Worm (Caenorhabditis elegans) whole organism, L4 larva: ENCODE data around the gene ops-1.

Experiments
- F37D6.2 ChIP-seq: sonication (generic microtip); optimal IDR thresholded peaks from 2 replicates; lab custom pipeline; 2016; ENCODE audit warnings: mild to moderate bottlenecking, missing genetic modification characterization, missing compliant biosample characterization
- F44E2.7 ChIP-seq: fragments of 200-800 bp; sonication (Bioruptor generic); IDR thresholded peaks from 2 replicates; pipeline ENCODE4 v2.1.2; 2022; ENCODE audit warnings: missing genetic modification characterization, missing compliant biosample characterization
- F49E8.2 ChIP-seq: sonication (generic microtip); optimal IDR thresholded peaks from 2 replicates; lab custom pipeline; 2016; ENCODE audit warnings: missing compliant biosample characterization, mild to moderate bottlenecking, missing genetic modification characterization, borderline replicate concordance
- T20F7.1 ChIP-seq: fragments of 200-800 bp; sonication (Bioruptor generic); optimal IDR thresholded peaks from 2 replicates; lab custom pipeline; 2018; ENCODE audit warnings: mild to moderate bottlenecking, missing genetic modification characterization, missing compliant biosample characterization
- Y105C5A.15 ChIP-seq: fragments of 200-800 bp; sonication (Bioruptor generic); IDR thresholded peaks from 2 replicates; pipeline ENCODE4 v1.3.6; 2022; ENCODE audit warnings: missing genetic modification characterization, missing compliant biosample characterization
- Y48G9A.11 ChIP-seq: fragments of 200-800 bp; sonication (Bioruptor generic); IDR thresholded peaks from 2 replicates; pipeline ENCODE4 v1.3.6; 2022; ENCODE audit warnings: missing genetic modification reagents, missing genetic modification characterization, missing compliant biosample characterization
- aha-1 ChIP-seq: fragments of 150-350 bp; peaks from one replicate; lab custom pipeline; 2014; ENCODE audit warnings: missing biosample characterization, missing genetic modification characterization
- ama-1 ChIP-seq: fragments of 150-350 bp; optimal IDR thresholded peaks from 2 replicates; lab custom pipeline; 2014; ENCODE audit warnings: inconsistent platforms, mixed read lengths
- arid-1 ChIP-seq: fragments of 200-800 bp; sonication (Bioruptor generic); conservative IDR thresholded peaks from 2 replicates; pipeline ENCODE4 v1.3.6; 2022; ENCODE audit warnings: missing genetic modification reagents, missing genetic modification characterization, missing compliant biosample characterization
- ceh-20 ChIP-seq: fragments of 200-800 bp; sonication (Bioruptor generic); IDR thresholded peaks from 2 replicates; pipeline ENCODE4 v1.3.6; 2022; ENCODE audit warnings: missing genetic modification reagents, missing genetic modification characterization, missing compliant biosample characterization
- ces-1 ChIP-seq: fragments of 150-350 bp; sonication (generic microtip); optimal IDR thresholded peaks from 4 replicates; lab custom pipeline; 2014; ENCODE audit warnings: missing biosample characterization, missing genetic modification reagents, missing genetic modification characterization
- daf-16 ChIP-seq, 3 experiments: sonication (generic microtip); optimal IDR thresholded peaks; 2 replicates each; lab custom pipeline; 2016 to 2017; ENCODE audit warnings: missing genetic modification characterization in 3 of 3, missing genetic modification reagents in 3 of 3, mild to moderate bottlenecking in 2 of 3, missing compliant biosample characterization in 2 of 3, missing biosample characterization in 1 of 3, moderate library complexity in 1 of 3
- dmd-6 ChIP-seq: fragments of 200-800 bp; sonication (Bioruptor generic); IDR thresholded peaks from 2 replicates; pipeline ENCODE4 v1.3.6; 2022; ENCODE audit warnings: missing genetic modification reagents, missing genetic modification characterization, missing compliant biosample characterization
- dmd-8 ChIP-seq: fragments of 200-800 bp; sonication (Bioruptor generic); IDR thresholded peaks from 2 replicates; pipeline ENCODE4 v1.3.6; 2022; ENCODE audit warnings: missing genetic modification characterization, missing compliant biosample characterization
- dve-1 ChIP-seq: sonication (generic microtip); optimal IDR thresholded peaks from 2 replicates; lab custom pipeline; 2017; ENCODE audit warnings: antibody characterized with exemption, mild to moderate bottlenecking, missing genetic modification characterization, missing compliant biosample characterization; ENCODE audit not compliant: insufficient read depth
- hlh-11 ChIP-seq: fragments of 200-800 bp; sonication (Bioruptor generic); optimal IDR thresholded peaks from 2 replicates; lab custom pipeline; 2018; ENCODE audit warnings: mild to moderate bottlenecking, missing genetic modification characterization, missing compliant biosample characterization
- hmg-1.1 ChIP-seq: fragments of 200-800 bp; sonication (Bioruptor generic); IDR thresholded peaks from 2 replicates; pipeline ENCODE4 v1.3.6; 2022; ENCODE audit warnings: missing genetic modification reagents, missing genetic modification characterization, missing compliant biosample characterization
- lin-13 ChIP-seq: fragments of 150-350 bp; optimal IDR thresholded peaks from 2 replicates; lab custom pipeline; 2014; ENCODE audit warnings: missing biosample characterization, missing genetic modification reagents, missing genetic modification characterization
- mdt-29 ChIP-seq: fragments of 200-800 bp; sonication (Bioruptor generic); IDR thresholded peaks from 2 replicates; pipeline ENCODE4 v1.3.6; 2022; ENCODE audit warnings: missing genetic modification reagents, missing genetic modification characterization, missing compliant biosample characterization
- mes-2 ChIP-seq: sonication (generic microtip); optimal IDR thresholded peaks from 2 replicates; lab custom pipeline; 2016; ENCODE audit warnings: missing genotype, mild to moderate bottlenecking, missing genetic modification characterization, missing compliant biosample characterization; ENCODE audit not compliant: poor library complexity, severe bottlenecking
- mxl-3 ChIP-seq: fragments of 200-800 bp; sonication (Bioruptor generic); optimal IDR thresholded peaks from 2 replicates; lab custom pipeline; 2018; ENCODE audit warnings: mild to moderate bottlenecking, missing genetic modification characterization, missing compliant biosample characterization
- nhr-237 ChIP-seq: sonication (generic microtip); optimal IDR thresholded peaks from 2 replicates; lab custom pipeline; 2017; ENCODE audit warnings: missing biosample characterization, missing genetic modification characterization
- nhr-28 ChIP-seq: fragments of 150-350 bp; optimal IDR thresholded peaks from 2 replicates; lab custom pipeline; 2014; ENCODE audit warnings: missing biosample characterization, missing genetic modification characterization
- nhr-77 ChIP-seq: fragments of 150-350 bp; optimal IDR thresholded peaks from 2 replicates; lab custom pipeline; 2014; ENCODE audit warnings: missing biosample characterization, missing genetic modification characterization
- php-3 ChIP-seq: fragments of 200-800 bp; sonication (Bioruptor generic); IDR thresholded peaks from 2 replicates; pipeline ENCODE4 v1.3.6; 2022; ENCODE audit warnings: missing genetic modification reagents, missing genetic modification characterization, missing compliant biosample characterization
- pqm-1 ChIP-seq: sonication (generic microtip); optimal IDR thresholded peaks from 2 replicates; lab custom pipeline; 2017; ENCODE audit warnings: missing biosample characterization, missing genetic modification characterization
- rbr-2 ChIP-seq: sonication (generic microtip); optimal IDR thresholded peaks from 2 replicates; lab custom pipeline; 2016; ENCODE audit warnings: missing genotype, missing genetic modification characterization, missing compliant biosample characterization
- sdz-12 ChIP-seq: fragments of 200-800 bp; sonication (Bioruptor generic); optimal IDR thresholded peaks from 2 replicates; lab custom pipeline; 2018; ENCODE audit warnings: mild to moderate bottlenecking, missing genetic modification characterization, missing compliant biosample characterization
- snpc-1.2 ChIP-seq: fragments of 200-800 bp; sonication (Bioruptor generic); IDR thresholded peaks from 2 replicates; pipeline ENCODE4 v1.3.6; 2022; ENCODE audit warnings: missing genetic modification reagents, missing genetic modification characterization, missing compliant biosample characterization
- unc-130 ChIP-seq: sonication (generic microtip); optimal IDR thresholded peaks from 2 replicates; lab custom pipeline; 2016; ENCODE audit warnings: missing genetic modification reagents, missing genetic modification characterization, missing compliant biosample characterization
- unc-39 ChIP-seq: sonication (generic microtip); optimal IDR thresholded peaks from 2 replicates; lab custom pipeline; 2017; ENCODE audit warnings: missing biosample characterization, missing genetic modification characterization
- vab-7 ChIP-seq: fragments of 200-800 bp; sonication (Bioruptor generic); IDR thresholded peaks from 2 replicates; pipeline ENCODE4 v1.3.6; 2022; ENCODE audit warnings: missing genetic modification reagents, missing genetic modification characterization, missing compliant biosample characterization
- zfp-3 ChIP-seq: fragments of 200-800 bp; sonication (Bioruptor generic); conservative IDR thresholded peaks from 2 replicates; pipeline ENCODE4 v1.3.6; 2022; ENCODE audit warnings: missing genetic modification reagents, missing genetic modification characterization, missing compliant biosample characterization
- ztf-11 ChIP-seq: fragments of 150-350 bp; optimal IDR thresholded peaks from 2 replicates; lab custom pipeline; 2014; ENCODE audit warnings: missing biosample characterization, missing genetic modification characterization
- ztf-7 ChIP-seq: fragments of 150-350 bp; optimal IDR thresholded peaks from 2 replicates; lab custom pipeline; 2014; ENCODE audit warnings: missing biosample characterization, missing genetic modification characterization

The ops-1 gene

ce11 chrIV:6284277-6284676, at the start of gene ops-1:
Gene ops-1 (minus strand): TSS chrIV:6284377.
- TF ChIP-seq Y105C5A.15 (GFP tag; lab: Robert Waterston, UW) (no peak), mdt-29 (no peak), F37D6.2 (tag; lab: Kevin White, UChicago) (no peak), nhr-237 (tag; lab: Kevin White, UChicago) (no peak), hmg-1.1 (no peak), rbr-2 (tag; lab: Kevin White, UChicago) (no peak), zfp-3 (no peak), aha-1 (tag; lab: Kevin White, UChicago) (no peak), ces-1 (GFP tag; lab: Kevin White, UChicago) (no peak), ztf-7 (tag; lab: Kevin White, UChicago) (no peak), F44E2.7 (GFP tag; lab: Robert Waterston, UW) (no peak), sdz-12 (GFP tag; lab: Kevin White, UChicago) (no peak), pqm-1 (no peak)

ce11 chrIV:6333915-6334314, 49.7 kb upstream of the ops-1 start, which contains the start of gene blos-2:
Gene blos-2 (plus strand): TSS chrIV:6334215.
- TF ChIP-seq F49E8.2 (tag; lab: Kevin White, UChicago) (no peak), unc-39 (tag; lab: Kevin White, UChicago) (no peak)

- TF ChIP-seq ceh-20 (GFP tag; lab: Robert Waterston, UW): peak; percentile 69; the same call in 1 of the 2 replicates
- peak; percentile 33 for TF ChIP-seq T20F7.1 (GFP tag; lab: Kevin White, UChicago)
- peak; percentile 40 for TF ChIP-seq lin-13 (GFP tag; lab: Kevin White, UChicago)
- TF ChIP-seq ztf-11 (tag; lab: Kevin White, UChicago): no peak
- peak; percentile 63 for TF ChIP-seq hlh-11
- TF ChIP-seq unc-130 (GFP tag; lab: Kevin White, UChicago): no peak
- peak; percentile 81 for TF ChIP-seq dmd-6 (GFP tag; lab: Robert Waterston, UW)
- no peak for TF ChIP-seq daf-16 (GFP tag; optimal IDR thresholded peaks at IDR 0.05; lab: Kevin White, UChicago)
- TF ChIP-seq daf-16 (tag; optimal IDR thresholded peaks at IDR 0.05; lab: Kevin White, UChicago): peak; percentile 64
- no peak for TF ChIP-seq nhr-77 (tag; lab: Kevin White, UChicago)
- TF ChIP-seq mes-2 (tag; lab: Kevin White, UChicago): peak; percentile 7
- TF ChIP-seq nhr-28: peak; percentile 70
- TF ChIP-seq mxl-3 (GFP tag; lab: Kevin White, UChicago): peak; percentile 47
- peak; percentile 78 for TF ChIP-seq php-3 (GFP tag; lab: Robert Waterston, UW)
- no peak for TF ChIP-seq Y105C5A.15 (GFP tag; lab: Robert Waterston, UW)
- TF ChIP-seq ama-1 (lab: Kevin White, UChicago): peak; percentile 15
- TF ChIP-seq pqm-1: peak; percentile 91
- peak; percentile 55 for TF ChIP-seq dve-1 (tag; lab: Kevin White, UChicago)
- TF ChIP-seq, all 104 proteins: peak for 13
Observed at ce11 chrIV:6330790-6331189, 46.6 kb upstream of the ops-1 start.

ce11 chrIV:6329339-6329738, 45.2 kb upstream of the ops-1 start, which contains the start of gene seu-1:
Gene seu-1 (plus strand): TSS chrIV:6329639.
- TF ChIP-seq vab-7 (GFP tag; lab: Robert Waterston, UW) (no peak), arid-1 (GFP tag; lab: Robert Waterston, UW) (no peak), Y48G9A.11 (GFP tag; lab: Robert Waterston, UW) (no peak), snpc-1.2 (0 out of 2 replicates have a peak, but pooled peaks have one; percentile 7), dmd-8 (GFP tag; lab: Robert Waterston, UW) (no peak)
